Worm (Caenorhabditis elegans): ENCODE data around the gene K10G4.5.

DNA sequence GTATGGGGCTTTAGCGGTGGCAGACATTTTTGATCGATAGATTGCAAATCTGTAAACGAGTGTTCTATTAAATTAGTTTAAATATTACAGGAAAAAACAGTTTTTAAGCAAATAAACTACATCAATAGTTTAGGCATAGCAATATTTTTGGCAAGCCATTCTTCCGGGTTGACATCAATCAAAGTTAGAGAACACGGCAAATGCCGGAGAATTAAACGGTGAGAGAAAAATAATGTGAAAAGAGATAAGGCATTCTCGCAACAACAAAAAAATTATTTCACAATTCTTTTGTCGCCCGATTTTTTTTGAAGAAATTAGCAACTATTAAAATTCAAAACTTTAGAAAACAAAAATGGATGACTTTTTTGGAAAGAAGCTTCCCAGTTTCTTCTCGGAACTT, 43.6 kb upstream of the K10G4.5 start, which contains the start of the genes fbxa-188 and fbxa-189:
- no peak for TF ChIP-seq lin-39 (tag; optimal IDR thresholded peaks at IDR 0.05)
- no peak for TF ChIP-seq ZK546.5 (tag; optimal IDR thresholded peaks at IDR 0.05)
- no peak for TF ChIP-seq nhr-76 (tag; optimal IDR thresholded peaks at IDR 0.05)
- no peak for TF ChIP-seq unc-62 (GFP tag; optimal IDR thresholded peaks at IDR 0.05)
- TF ChIP-seq fkh-10 (GFP tag; optimal IDR thresholded peaks at IDR 0.05) = no peak
- TF ChIP-seq ama-1 (optimal IDR thresholded peaks at IDR 0.05) = no peak
- no peak for TF ChIP-seq ceh-16 (tag; optimal IDR thresholded peaks at IDR 0.05)
- TF ChIP-seq jun-1 (tag; optimal IDR thresholded peaks at IDR 0.05) = no peak
- TF ChIP-seq nhr-11 (tag; optimal IDR thresholded peaks at IDR 0.05) = no peak
- TF ChIP-seq ztf-11 (tag; optimal IDR thresholded peaks at IDR 0.05) = no peak
- no peak for TF ChIP-seq nhr-12 (tag; optimal IDR thresholded peaks at IDR 0.05)
- no peak for TF ChIP-seq ztf-4 (tag; optimal IDR thresholded peaks at IDR 0.05)
- no peak for TF ChIP-seq ceh-9 (tag; optimal IDR thresholded peaks at IDR 0.05)
- no peak for TF ChIP-seq elt-1 (tag; optimal IDR thresholded peaks at IDR 0.05)

Measured in whole organism, L3 larva.